Fruit fly (Drosophila melanogaster) whole organism, pupa: ENCODE results near the gene CG7408.

ENCODE experiments used
- CG13204 ChIP-seq: fragments of 200-800 bp; sonication (Bioruptor generic); optimal IDR thresholded peaks from 2 replicates; lab custom pipeline; 2018; ENCODE audit warnings: missing biosample characterization, mild to moderate bottlenecking, missing genetic modification characterization, moderate library complexity
- CG14655 ChIP-seq: fragments of 200-800 bp; sonication (Bioruptor generic); optimal IDR thresholded peaks from 3 replicates; lab custom pipeline; 2017; ENCODE audit warnings: mild to moderate bottlenecking, missing biosample characterization, missing genetic modification reagents, missing genetic modification characterization
- D1 ChIP-seq: fragments of 200-800 bp; sonication (Bioruptor generic); optimal IDR thresholded peaks from 2 replicates; lab custom pipeline; 2018; ENCODE audit warnings: missing biosample characterization, mild to moderate bottlenecking, missing genetic modification characterization, moderate library complexity
- Pif1B ChIP-seq: fragments of 200-800 bp; sonication (Bioruptor generic); optimal IDR thresholded peaks from 3 replicates; lab custom pipeline; 2016; ENCODE audit warnings: missing biosample characterization, missing genetic modification characterization
- rn ChIP-seq: fragments of 200-800 bp; sonication (Bioruptor generic); IDR thresholded peaks from 2 replicates; pipeline ENCODE4 v1.3.6; 2022; ENCODE audit warnings: missing biosample characterization, missing genetic modification characterization

dm6 chr3L:17917687-17918434 is 39.0 kb downstream of the CG7408 start:
- TF ChIP-seq CG13204 (peak; percentile 20), Pif1B (no peak), CG14655 (GFP tag; lab: Kevin White, UChicago) (no peak), D1 (tag; lab: Kevin White, UChicago) (no peak), rn (GFP tag; lab: Robert Waterston, UW) (no peak)
